Fruit fly (Drosophila melanogaster) whole organism, adult: ENCODE results near the gene Hakai.

ENCODE experiments used
- CG14711 ChIP-seq: fragments of 200-800 bp; sonication (Bioruptor generic); optimal IDR thresholded peaks from 2 replicates; lab custom pipeline; 2018; ENCODE audit warnings: missing biosample characterization, mild to moderate bottlenecking, missing genetic modification characterization, moderate library complexity
- CG1620 ChIP-seq: fragments of 200-800 bp; sonication (Bioruptor generic); optimal IDR thresholded peaks from 2 replicates; lab custom pipeline; 2016; ENCODE audit warnings: missing biosample characterization, missing genetic modification characterization
- CG33017 ChIP-seq: fragments of 200-800 bp; sonication (Bioruptor generic); optimal IDR thresholded peaks from 2 replicates; lab custom pipeline; 2018; ENCODE audit warnings: missing biosample characterization, mild to moderate bottlenecking, missing genetic modification characterization, moderate library complexity
- CG7045 ChIP-seq: fragments of 200-800 bp; sonication (Bioruptor generic); optimal IDR thresholded peaks from 2 replicates; lab custom pipeline; 2017; ENCODE audit warnings: missing biosample characterization, mild to moderate bottlenecking, missing genetic modification characterization
- CG7101 ChIP-seq: fragments of 200-800 bp; sonication (Bioruptor generic); optimal IDR thresholded peaks from 2 replicates; lab custom pipeline; 2018; ENCODE audit warnings: missing biosample characterization, mild to moderate bottlenecking, missing genetic modification characterization, moderate library complexity
- Crg-1 ChIP-seq: fragments of 200-800 bp; sonication (Bioruptor generic); optimal IDR thresholded peaks from 2 replicates; lab custom pipeline; 2016; ENCODE audit warnings: missing biosample characterization, missing genetic modification characterization
- Hr96 ChIP-seq: fragments of 200-800 bp; sonication (Bioruptor generic); optimal IDR thresholded peaks from 2 replicates; lab custom pipeline; 2016; ENCODE audit warnings: missing biosample characterization, missing genetic modification characterization
- Mnt ChIP-seq: fragments of 200-800 bp; sonication (Bioruptor generic); optimal IDR thresholded peaks from 2 replicates; lab custom pipeline; 2016; ENCODE audit warnings: missing biosample characterization, mild to moderate bottlenecking, missing genetic modification characterization
- bab1 ChIP-seq: fragments of 200-800 bp; sonication (Bioruptor generic); optimal IDR thresholded peaks from 3 replicates; lab custom pipeline; 2019; ENCODE audit warnings: missing biosample characterization, mild to moderate bottlenecking, missing genetic modification characterization, moderate library complexity
- cic ChIP-seq: fragments of 200-800 bp; sonication (Bioruptor generic); optimal IDR thresholded peaks from 2 replicates; lab custom pipeline; 2017; ENCODE audit warnings: missing biosample characterization, mild to moderate bottlenecking, missing genetic modification characterization, moderate library complexity
- kay ChIP-seq: fragments of 200-800 bp; sonication (Bioruptor generic); peaks from one replicate; lab custom pipeline; 2016; ENCODE audit warnings: missing biosample characterization, missing genetic modification characterization, borderline replicate concordance
- ovo ChIP-seq: fragments of 200-800 bp; sonication (Bioruptor generic); optimal IDR thresholded peaks from 2 replicates; lab custom pipeline; 2016; ENCODE audit warnings: missing biosample characterization, missing genetic modification characterization
- pad ChIP-seq: fragments of 200-800 bp; sonication (Bioruptor generic); optimal IDR thresholded peaks from 3 replicates; lab custom pipeline; 2017; ENCODE audit warnings: missing biosample characterization, missing genetic modification characterization, mild to moderate bottlenecking, moderate library complexity, missing genetic modification reagents
- tj ChIP-seq: fragments of 200-800 bp; sonication (Bioruptor generic); optimal IDR thresholded peaks from 3 replicates; lab custom pipeline; 2017; ENCODE audit warnings: missing biosample characterization, mild to moderate bottlenecking, missing genetic modification characterization, moderate library complexity

dm6 chr2L:19572496-19573317, 9.6 kb downstream of the Hakai start:
- TF ChIP-seq ovo (GFP tag; lab: Kevin White, UChicago) (peak; percentile 70), CG14711 (tag; lab: Kevin White, UChicago) (peak; percentile 32), bab1 (GFP tag; lab: Kevin White, UChicago) (peak; percentile 52), Mnt (no peak), Hr96 (no peak), CG7045 (GFP tag; lab: Kevin White, UChicago) (no peak), kay (no peak), Crg-1 (GFP tag; lab: Kevin White, UChicago) (no peak), CG7101 (tag; lab: Kevin White, UChicago) (peak; percentile 42), tj (GFP tag; lab: Kevin White, UChicago) (no peak), CG33017 (tag; lab: Kevin White, UChicago) (no peak), cic (no peak), CG1620 (GFP tag; lab: Kevin White, UChicago) (no peak), pad (GFP tag; lab: Kevin White, UChicago) (peak; percentile 16)
